Fruit fly (Drosophila melanogaster): ENCODE data around the gene Rpn3.

Rpn3 gene

DNA sequence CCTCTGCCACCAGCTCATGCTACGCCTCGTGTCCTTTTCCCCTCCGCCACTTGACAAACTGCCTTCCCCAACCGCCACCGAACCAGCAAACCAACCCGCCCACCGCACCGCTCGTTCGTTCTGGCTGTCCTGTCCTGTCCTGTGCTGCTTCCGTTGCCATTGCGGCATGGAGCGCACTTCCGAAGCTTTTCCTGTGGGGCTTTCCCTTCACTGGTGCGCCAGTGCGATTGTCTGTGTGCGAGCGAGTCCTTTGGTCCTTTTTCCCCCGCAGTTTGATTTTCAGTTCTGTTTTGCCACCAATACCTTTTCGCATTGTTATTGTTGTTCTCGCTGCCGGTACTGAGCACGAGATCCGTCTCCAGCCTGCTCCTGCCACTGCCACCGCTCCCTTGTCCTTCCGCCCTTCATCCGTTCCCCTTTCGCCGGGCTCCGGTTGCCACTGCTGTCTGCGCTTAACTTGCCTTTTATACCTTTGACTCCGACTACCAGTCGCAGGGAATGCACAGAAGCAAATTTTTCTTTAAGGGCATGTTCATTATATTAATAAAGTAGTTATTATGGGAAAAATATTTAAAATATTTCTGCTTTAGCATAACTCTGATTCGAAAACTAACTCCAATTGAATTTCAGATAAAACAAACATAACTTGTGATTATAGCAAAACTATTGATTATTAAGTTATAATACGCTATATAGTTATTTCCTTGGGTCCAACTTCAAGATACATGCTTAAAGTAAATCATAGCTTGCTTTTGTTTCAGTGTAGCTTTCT is 27.4 kb upstream of the Rpn3 start (continued):
- TF ChIP-seq CG13775 (GFP tag; optimal IDR thresholded peaks at IDR 0.05): peak; percentile 57
- TF ChIP-seq CG11247 (GFP tag; IDR thresholded peaks at IDR 0.05): no peak
- peak; percentile 48 for TF ChIP-seq CG15011 (GFP tag; optimal IDR thresholded peaks at IDR 0.05)
- no peak for TF ChIP-seq Stat92E (GFP tag; optimal IDR thresholded peaks at IDR 0.05)
- TF ChIP-seq CG15514 (GFP tag; optimal IDR thresholded peaks at IDR 0.05): peak; percentile 53
- TF ChIP-seq CG10267 (tag; optimal IDR thresholded peaks at IDR 0.05): peak; percentile 63
- TF ChIP-seq CG2875 (GFP tag; optimal IDR thresholded peaks at IDR 0.05): peak; percentile 34
- TF ChIP-seq CG1832 (GFP tag; optimal IDR thresholded peaks at IDR 0.05): no peak
- no peak for TF ChIP-seq CG2202 (tag; optimal IDR thresholded peaks at IDR 0.05)
- peak; percentile 41; the same call in 1 of the 2 replicates for TF ChIP-seq stc (GFP tag; IDR thresholded peaks at IDR 0.05)
- TF ChIP-seq Rx (GFP tag; IDR thresholded peaks at IDR 0.05): no peak
- TF ChIP-seq run (tag; optimal IDR thresholded peaks at IDR 0.05): peak; percentile 38
- no peak for TF ChIP-seq CG31224 (GFP tag; IDR thresholded peaks at IDR 0.05)
- peak; percentile 21 for TF ChIP-seq Max (GFP tag; optimal IDR thresholded peaks at IDR 0.05)
- TF ChIP-seq CG8924 (tag; optimal IDR thresholded peaks at IDR 0.05): peak; percentile 84
- no peak for TF ChIP-seq CG4730 (GFP tag; IDR thresholded peaks at IDR 0.05)
- TF ChIP-seq phol (tag; optimal IDR thresholded peaks at IDR 0.05): peak; percentile 75
- peak; percentile 46 for TF ChIP-seq CG6813 (GFP tag; optimal IDR thresholded peaks at IDR 0.05)
- TF ChIP-seq CG11695 (GFP tag; IDR thresholded peaks at IDR 0.05): peak; percentile 66
- TF ChIP-seq CG8359 (GFP tag; optimal IDR thresholded peaks at IDR 0.05; ENCODE audit: borderline replicate concordance): peak; percentile 13
- no peak for TF ChIP-seq yki (optimal IDR thresholded peaks at IDR 0.05)
- TF ChIP-seq sisA (GFP tag; IDR thresholded peaks at IDR 0.05): peak; percentile 62
- no peak for TF ChIP-seq trh (GFP tag; optimal IDR thresholded peaks at IDR 0.05)
- no peak for TF ChIP-seq gro (GFP tag; optimal IDR thresholded peaks at IDR 0.05)
- TF ChIP-seq jumu (GFP tag; optimal IDR thresholded peaks at IDR 0.05): no peak
- TF ChIP-seq CG1603 (tag; optimal IDR thresholded peaks at IDR 0.05): peak; percentile 24
- no peak for TF ChIP-seq CG7963 (GFP tag; IDR thresholded peaks at IDR 0.05; ENCODE audit: partially characterized antibody)
- TF ChIP-seq kah (GFP tag; optimal IDR thresholded peaks at IDR 0.05): peak; percentile 47
- TF ChIP-seq Six4 (GFP tag; optimal IDR thresholded peaks at IDR 0.05): no peak
- TF ChIP-seq CG13123 (GFP tag; optimal IDR thresholded peaks at IDR 0.05): no peak
- TF ChIP-seq luna (GFP tag; optimal IDR thresholded peaks at IDR 0.05): no peak
- no peak for TF ChIP-seq sc (optimal IDR thresholded peaks at IDR 0.05)
- TF ChIP-seq sc (GFP tag; optimal IDR thresholded peaks at IDR 0.05): peak; percentile 21
- peak; percentile 50; the same call in 1 of the 2 replicates for TF ChIP-seq CG32772 (GFP tag; IDR thresholded peaks at IDR 0.05)
- TF ChIP-seq CG11560 (tag; IDR thresholded peaks at IDR 0.05): no peak
- no peak for TF ChIP-seq otp (GFP tag; IDR thresholded peaks at IDR 0.05)
- TF ChIP-seq CG30403 (GFP tag; optimal IDR thresholded peaks at IDR 0.05): peak; percentile 80
- TF ChIP-seq ERR (GFP tag; optimal IDR thresholded peaks at IDR 0.05): no peak
- peak; percentile 66 for TF ChIP-seq bcd (GFP tag; optimal IDR thresholded peaks at IDR 0.05)
- TF ChIP-seq CG6654 (GFP tag; optimal IDR thresholded peaks at IDR 0.05): peak; percentile 23
- TF ChIP-seq D19B (GFP tag; optimal IDR thresholded peaks at IDR 0.05): peak; percentile 38
- 0 out of 4 replicates have a peak, but pooled peaks have one; percentile 38 for TF ChIP-seq chinmo (GFP tag; IDR thresholded peaks at IDR 0.05; ENCODE audit: partially characterized antibody)
- TF ChIP-seq CG31388 (GFP tag; optimal IDR thresholded peaks at IDR 0.05): no peak
- TF ChIP-seq BEAF-32 (GFP tag; optimal IDR thresholded peaks at IDR 0.05): no peak
- TF ChIP-seq vnd (GFP tag; IDR thresholded peaks at IDR 0.05; ENCODE audit: partially characterized antibody): no peak
- no peak for TF ChIP-seq danr (GFP tag; IDR thresholded peaks at IDR 0.05)
- TF ChIP-seq Lpt (GFP tag; optimal IDR thresholded peaks at IDR 0.05): no peak
- peak; percentile 55 for TF ChIP-seq onecut (GFP tag; IDR thresholded peaks at IDR 0.05)
- no peak for TF ChIP-seq eve (GFP tag; optimal IDR thresholded peaks at IDR 0.05)
- TF ChIP-seq CG12071 (GFP tag; optimal IDR thresholded peaks at IDR 0.05): peak; percentile 25
